Fruit fly (Drosophila melanogaster): ENCODE results near the gene RhoGEF64C.

RhoGEF64C gene

dm6 chr3L:4720510-4721157 is 28.1 kb downstream of the RhoGEF64C start (continued):
- TF ChIP-seq en (GFP tag; optimal IDR thresholded peaks at IDR 0.05) (no peak), psq (GFP tag; optimal IDR thresholded peaks at IDR 0.05) (no peak), CrebB (tag; optimal IDR thresholded peaks at IDR 0.05) (no peak), org-1 (GFP tag; optimal IDR thresholded peaks at IDR 0.05) (no peak), CTCF (GFP tag; optimal IDR thresholded peaks at IDR 0.05) (no peak), gem (tag; optimal IDR thresholded peaks at IDR 0.05) (peak; percentile 69), CG9609 (GFP tag; optimal IDR thresholded peaks at IDR 0.05) (no peak), CG42726 (GFP tag; IDR thresholded peaks at IDR 0.05; ENCODE audit: partially characterized antibody) (no peak), CG7745 (tag; optimal IDR thresholded peaks at IDR 0.05) (no peak), wek (GFP tag; optimal IDR thresholded peaks at IDR 0.05) (no peak), dmrt11E (tag; optimal IDR thresholded peaks at IDR 0.05) (no peak), pb (GFP tag; optimal IDR thresholded peaks at IDR 0.05) (no peak), Drgx (GFP tag; IDR thresholded peaks at IDR 0.05) (peak; percentile 36), Dref (GFP tag; IDR thresholded peaks at IDR 0.05) (no peak), CG9817 (tag; optimal IDR thresholded peaks at IDR 0.05) (no peak), CG3065 (GFP tag; optimal IDR thresholded peaks at IDR 0.05) (no peak), Stat92E (GFP tag; optimal IDR thresholded peaks at IDR 0.05) (no peak), dpn (GFP tag; optimal IDR thresholded peaks at IDR 0.05) (peak in 1 of 2 experiments; percentile 5), Ptx1 (GFP tag; IDR thresholded peaks at IDR 0.05) (peak; percentile 63; the same call in 1 of the 2 replicates), Hsf (GFP tag; optimal IDR thresholded peaks at IDR 0.05) (no peak), CG4707 (GFP tag; optimal IDR thresholded peaks at IDR 0.05) (no peak), gce (GFP tag; IDR thresholded peaks at IDR 0.05) (no peak), BtbVII (GFP tag; optimal IDR thresholded peaks at IDR 0.05) (no peak), chinmo (GFP tag; IDR thresholded peaks at IDR 0.05; ENCODE audit: partially characterized antibody) (no peak), CG4424 (GFP tag; optimal IDR thresholded peaks at IDR 0.05) (peak; percentile 5), vfl (GFP tag; optimal IDR thresholded peaks at IDR 0.05) (no peak), Dad (GFP tag; optimal IDR thresholded peaks at IDR 0.05) (no peak), CG32767 (GFP tag; IDR thresholded peaks at IDR 0.05) (0 out of 2 replicates have a peak, but pooled peaks have one; percentile 14), Mad (GFP tag; optimal IDR thresholded peaks at IDR 0.05) (no peak), esg (GFP tag; conservative IDR thresholded peaks at IDR 0.05) (no peak; the same call in 1 of the 2 replicates), Elba2 (GFP tag; optimal IDR thresholded peaks at IDR 0.05) (no peak), CG17802 (tag; optimal IDR thresholded peaks at IDR 0.05) (no peak), HLH3B (GFP tag; IDR thresholded peaks at IDR 0.05) (peak; percentile 47; the same call in 1 of the 2 replicates), B-H1 (GFP tag; IDR thresholded peaks at IDR 0.05) (no peak), ci (GFP tag; IDR thresholded peaks at IDR 0.05) (peak; percentile 52; the same call in 1 of the 3 replicates)

- peak; percentile 52 for TF ChIP-seq Sox102F (GFP tag; optimal IDR thresholded peaks at IDR 0.05)
- TF ChIP-seq Asciz (GFP tag; optimal IDR thresholded peaks at IDR 0.05): peak; percentile 24
- TF ChIP-seq gem (tag; optimal IDR thresholded peaks at IDR 0.05): peak; percentile 42
- TF ChIP-seq CG17568 (GFP tag; optimal IDR thresholded peaks at IDR 0.05): no peak
- TF ChIP-seq rib (GFP tag; IDR thresholded peaks at IDR 0.05): no peak
- TF ChIP-seq eyg (GFP tag; optimal IDR thresholded peaks at IDR 0.05): no peak
- 0 out of 2 replicates have a peak, but pooled peaks have one; percentile 18 for TF ChIP-seq CG31441 (GFP tag; IDR thresholded peaks at IDR 0.05)
- TF ChIP-seq pfk (GFP tag; optimal IDR thresholded peaks at IDR 0.05): no peak
- no peak for TF ChIP-seq fru (optimal IDR thresholded peaks at IDR 0.05)
- TF ChIP-seq kah (GFP tag; optimal IDR thresholded peaks at IDR 0.05): no peak
- TF ChIP-seq Hr51 (GFP tag; optimal IDR thresholded peaks at IDR 0.05): peak in 1 of 2 experiments; percentile 60
- no peak for TF ChIP-seq odd (GFP tag; optimal IDR thresholded peaks at IDR 0.05)
- peak; percentile 36 for TF ChIP-seq CG11504 (tag; optimal IDR thresholded peaks at IDR 0.05)
- TF ChIP-seq CG33557 (GFP tag; optimal IDR thresholded peaks at IDR 0.05): no peak
- TF ChIP-seq CG6654 (GFP tag; optimal IDR thresholded peaks at IDR 0.05): no peak
- TF ChIP-seq CG2678 (tag; optimal IDR thresholded peaks at IDR 0.05): peak; percentile 31
- TF ChIP-seq pita (GFP tag; optimal IDR thresholded peaks at IDR 0.05): no peak
- TF ChIP-seq CG6689 (GFP tag; IDR thresholded peaks at IDR 0.05): 0 out of 2 replicates have a peak, but pooled peaks have one; percentile 22
These were observed 29.3 kb downstream of the RhoGEF64C start for dm6 chr3L:4721886-4722285.
